Worm (Caenorhabditis elegans) whole organism, L2 larva: ENCODE measurements around the gene F28H6.4.

Source experiments
- R02D3.7 ChIP-seq: fragments of 150-350 bp; optimal IDR thresholded peaks from 2 replicates; lab custom pipeline; 2014; ENCODE audit warnings: missing biosample characterization, missing genetic modification characterization
- ZK546.5 ChIP-seq: sonication (generic microtip); optimal IDR thresholded peaks from 2 replicates; lab custom pipeline; 2017; ENCODE audit warnings: missing biosample characterization, missing genetic modification characterization
- alr-1 ChIP-seq: fragments of 150-350 bp; optimal IDR thresholded peaks from 2 replicates; lab custom pipeline; 2014; ENCODE audit warnings: missing biosample characterization, missing genetic modification characterization
- aly-2 ChIP-seq: fragments of 150-350 bp; optimal IDR thresholded peaks from 2 replicates; lab custom pipeline; 2014; ENCODE audit warnings: missing biosample characterization, missing genetic modification characterization
- blmp-1 ChIP-seq: sonication (generic microtip); optimal IDR thresholded peaks from 2 replicates; lab custom pipeline; 2017; ENCODE audit warnings: missing genetic modification characterization, mild to moderate bottlenecking, missing compliant biosample characterization, antibody characterized with exemption, moderate library complexity; ENCODE audit not compliant: insufficient read depth
- ceh-16 ChIP-seq: fragments of 150-350 bp; optimal IDR thresholded peaks from 2 replicates; lab custom pipeline; 2014; ENCODE audit warnings: missing biosample characterization, missing genetic modification characterization
- ceh-82 ChIP-seq: fragments of 150-350 bp; optimal IDR thresholded peaks from 2 replicates; lab custom pipeline; 2014; ENCODE audit warnings: missing biosample characterization, missing genetic modification characterization
- crh-2 ChIP-seq: sonication (generic microtip); optimal IDR thresholded peaks from 2 replicates; lab custom pipeline; 2017; ENCODE audit warnings: missing biosample characterization, missing genetic modification characterization
- fos-1 ChIP-seq: fragments of 150-350 bp; optimal IDR thresholded peaks from 2 replicates; lab custom pipeline; 2014; ENCODE audit warnings: missing biosample characterization, missing genetic modification characterization
- gmeb-1 ChIP-seq: fragments of 150-350 bp; optimal IDR thresholded peaks from 2 replicates; lab custom pipeline; 2014; ENCODE audit warnings: missing biosample characterization, missing genetic modification characterization
- lin-11 ChIP-seq: fragments of 150-350 bp; sonication (generic microtip); optimal IDR thresholded peaks from 2 replicates; lab custom pipeline; 2014; ENCODE audit warnings: missing biosample characterization, missing genetic modification characterization, inconsistent platforms, mixed read lengths
- lin-13 ChIP-seq: fragments of 150-350 bp; optimal IDR thresholded peaks from 2 replicates; lab custom pipeline; 2014; ENCODE audit warnings: missing biosample characterization, missing genetic modification reagents, missing genetic modification characterization
- lin-39 ChIP-seq: fragments of 150-350 bp; optimal IDR thresholded peaks from 2 replicates; lab custom pipeline; 2014; ENCODE audit warnings: missing biosample characterization, missing genetic modification reagents, missing genetic modification characterization
- lsy-2 ChIP-seq, 2 experiments: fragments of 150-350 bp in 1 of 2; sonication (generic microtip) in 1 of 2; optimal IDR thresholded peaks; 2 replicates each; lab custom pipeline; 2014 to 2017; ENCODE audit warnings: missing biosample characterization in 2 of 2, missing genetic modification characterization in 2 of 2
- mbf-1 ChIP-seq: sonication (generic microtip); optimal IDR thresholded peaks from 2 replicates; lab custom pipeline; 2017; ENCODE audit warnings: missing biosample characterization, missing genetic modification characterization
- nhr-10 ChIP-seq: sonication (generic microtip); optimal IDR thresholded peaks from 2 replicates; lab custom pipeline; 2017; ENCODE audit warnings: missing biosample characterization, missing genetic modification characterization
- nhr-12 ChIP-seq: fragments of 150-350 bp; optimal IDR thresholded peaks from 2 replicates; lab custom pipeline; 2014; ENCODE audit warnings: missing biosample characterization, missing genetic modification characterization
- nhr-129 ChIP-seq: fragments of 150-350 bp; optimal IDR thresholded peaks from 2 replicates; lab custom pipeline; 2014; ENCODE audit warnings: missing biosample characterization, missing genetic modification characterization
- nhr-21 ChIP-seq: fragments of 150-350 bp; optimal IDR thresholded peaks from 2 replicates; lab custom pipeline; 2014; ENCODE audit warnings: missing biosample characterization, missing genetic modification characterization
- nhr-237 ChIP-seq: fragments of 150-350 bp; optimal IDR thresholded peaks from 2 replicates; lab custom pipeline; 2014; ENCODE audit warnings: missing biosample characterization, missing genetic modification characterization
- nhr-25 ChIP-seq: fragments of 150-350 bp; sonication (generic microtip); optimal IDR thresholded peaks from 3 replicates; lab custom pipeline; 2014; ENCODE audit warnings: missing biosample characterization, missing genetic modification characterization
- nhr-6 ChIP-seq: fragments of 150-350 bp; optimal IDR thresholded peaks from 2 replicates; lab custom pipeline; 2014; ENCODE audit warnings: missing biosample characterization, missing genetic modification characterization
- peb-1 ChIP-seq: fragments of 150-350 bp; optimal IDR thresholded peaks from 2 replicates; lab custom pipeline; 2014; ENCODE audit warnings: missing biosample characterization, missing genetic modification characterization
- sem-4 ChIP-seq: fragments of 150-350 bp; optimal IDR thresholded peaks from 2 replicates; lab custom pipeline; 2014; ENCODE audit warnings: missing biosample characterization, missing genetic modification reagents, missing genetic modification characterization
- skn-1 ChIP-seq: sonication (generic microtip); optimal IDR thresholded peaks from 2 replicates; lab custom pipeline; 2017; ENCODE audit warnings: missing biosample characterization, missing genetic modification characterization
- sma-3 ChIP-seq: sonication (generic microtip); optimal IDR thresholded peaks from 2 replicates; lab custom pipeline; 2016; ENCODE audit warnings: missing genetic modification reagents, missing genetic modification characterization, missing compliant biosample characterization
- sma-9 ChIP-seq, 2 experiments: fragments of 150-350 bp in 1 of 2; sonication (generic microtip) in 1 of 2; optimal IDR thresholded peaks; 2 replicates each; lab custom pipeline; 2014 to 2016; ENCODE audit warnings: missing genetic modification characterization in 2 of 2, mild to moderate bottlenecking in 1 of 2, missing biosample characterization in 1 of 2, missing compliant biosample characterization in 1 of 2, missing genetic modification reagents in 1 of 2, moderate library complexity in 1 of 2
- snpc-4 ChIP-seq: fragments of 150-350 bp; optimal IDR thresholded peaks from 2 replicates; lab custom pipeline; 2014; ENCODE audit warnings: missing biosample characterization, missing genetic modification characterization
- unc-55 ChIP-seq: fragments of 150-350 bp; sonication (generic microtip); optimal IDR thresholded peaks from 3 replicates; lab custom pipeline; 2014; ENCODE audit warnings: missing biosample characterization, missing genetic modification reagents, missing genetic modification characterization
- unc-62 ChIP-seq: fragments of 150-350 bp; optimal IDR thresholded peaks from 2 replicates; lab custom pipeline; 2014; ENCODE audit warnings: missing biosample characterization, missing genetic modification reagents, missing genetic modification characterization
- ztf-1 ChIP-seq: fragments of 200-800 bp; sonication (Bioruptor generic); conservative IDR thresholded peaks from 2 replicates; pipeline ENCODE4 v1.3.6; 2022; ENCODE audit warnings: missing genetic modification characterization, missing compliant biosample characterization
- ztf-11 ChIP-seq: sonication (generic microtip); optimal IDR thresholded peaks from 2 replicates; lab custom pipeline; 2017; ENCODE audit warnings: missing biosample characterization, missing genetic modification characterization

The F28H6.4 gene

DNA sequence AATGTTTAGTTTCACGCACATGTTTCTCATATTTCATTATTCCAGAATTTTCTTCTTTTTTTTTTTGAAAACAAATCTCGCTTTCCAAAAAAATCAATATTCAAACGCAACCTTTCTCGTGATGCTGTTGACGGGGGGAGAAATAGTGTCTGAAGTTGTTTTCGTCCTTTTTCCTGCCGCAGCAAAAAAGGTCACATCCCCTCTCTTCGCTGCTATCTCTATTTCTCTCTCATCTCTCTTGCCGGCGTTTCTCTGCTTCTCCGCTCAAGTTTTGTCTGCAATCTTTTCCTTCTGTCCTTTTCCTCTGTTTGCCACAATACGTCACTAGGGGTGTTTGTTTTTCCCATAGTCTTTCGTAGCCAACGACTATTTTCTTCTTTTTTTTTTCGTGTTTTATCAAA lies 19.1 kb downstream of the F28H6.4 start (continued):
- no peak for TF ChIP-seq nhr-10 (tag; lab: Kevin White, UChicago)
- TF ChIP-seq ztf-11 (tag; lab: Kevin White, UChicago): no peak
- peak; percentile 94 for TF ChIP-seq crh-2
- no peak for TF ChIP-seq ceh-16 (tag; lab: Kevin White, UChicago)
- peak; percentile 55 for TF ChIP-seq peb-1 (tag; lab: Kevin White, UChicago)
- no peak for TF ChIP-seq nhr-237 (tag; lab: Kevin White, UChicago)
- peak; percentile 3 for TF ChIP-seq ceh-82
- TF ChIP-seq R02D3.7 (tag; lab: Kevin White, UChicago): no peak
- peak; percentile 43 for TF ChIP-seq blmp-1
- TF ChIP-seq sem-4 (tag; lab: Kevin White, UChicago): peak; percentile 68
- peak; percentile 87 for TF ChIP-seq nhr-25 (tag; lab: Kevin White, UChicago)
- TF ChIP-seq sma-9 (GFP tag; optimal IDR thresholded peaks at IDR 0.05; lab: Kevin White, UChicago): peak; percentile 85
- TF ChIP-seq sma-9 (tag; optimal IDR thresholded peaks at IDR 0.05; lab: Kevin White, UChicago): no peak
- TF ChIP-seq ztf-1 (GFP tag; lab: Robert Waterston, UW): no peak
- TF ChIP-seq nhr-12: no peak
- TF ChIP-seq lin-11 (tag; lab: Kevin White, UChicago): peak; percentile 41
- TF ChIP-seq ZK546.5: no peak
- peak; percentile 8 for TF ChIP-seq snpc-4 (tag; lab: Kevin White, UChicago)
- peak; percentile 70 for TF ChIP-seq unc-55 (GFP tag; lab: Kevin White, UChicago)
- no peak for TF ChIP-seq unc-62 (GFP tag; lab: Kevin White, UChicago)
- peak; percentile 94 for TF ChIP-seq nhr-129

DNA sequence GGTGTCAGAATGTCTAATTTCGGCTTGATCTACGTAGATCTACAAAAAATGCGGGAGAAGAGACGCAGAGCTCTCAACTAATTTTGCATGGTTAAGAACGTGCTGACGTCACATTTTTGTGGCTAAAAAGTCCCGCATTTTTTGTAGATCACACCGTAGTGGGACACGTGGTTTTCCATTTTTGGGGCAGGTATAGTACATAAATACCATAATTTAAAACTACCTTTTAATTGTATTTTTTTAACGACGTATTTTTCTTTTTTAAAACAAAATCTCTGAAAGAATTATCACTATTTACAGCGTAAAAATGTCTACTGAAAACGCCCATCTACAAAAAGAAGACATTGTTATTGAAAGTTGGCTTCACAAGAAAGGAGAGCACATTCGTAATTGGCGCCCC lies 19.7 kb downstream of the F28H6.4 start, which contains the start of gene akt-2:
Gene akt-2, plus strand, starts transcription at position 301 of the 400 bp plus-strand sequence.
- TF ChIP-seq R02D3.7 (tag; lab: Kevin White, UChicago) (no peak), alr-1 (tag; lab: Kevin White, UChicago) (no peak), nhr-21 (tag; lab: Kevin White, UChicago) (no peak), ztf-11 (tag; lab: Kevin White, UChicago) (no peak), unc-62 (GFP tag; lab: Kevin White, UChicago) (no peak), skn-1 (tag; lab: Kevin White, UChicago) (no peak), ceh-82 (no peak), aly-2 (tag; lab: Kevin White, UChicago) (no peak), lsy-2 (tag; optimal IDR thresholded peaks at IDR 0.05; lab: Kevin White, UChicago) (no peak), lin-11 (tag; lab: Kevin White, UChicago) (no peak), peb-1 (tag; lab: Kevin White, UChicago) (no peak), gmeb-1 (tag; lab: Kevin White, UChicago) (no peak)

DNA sequence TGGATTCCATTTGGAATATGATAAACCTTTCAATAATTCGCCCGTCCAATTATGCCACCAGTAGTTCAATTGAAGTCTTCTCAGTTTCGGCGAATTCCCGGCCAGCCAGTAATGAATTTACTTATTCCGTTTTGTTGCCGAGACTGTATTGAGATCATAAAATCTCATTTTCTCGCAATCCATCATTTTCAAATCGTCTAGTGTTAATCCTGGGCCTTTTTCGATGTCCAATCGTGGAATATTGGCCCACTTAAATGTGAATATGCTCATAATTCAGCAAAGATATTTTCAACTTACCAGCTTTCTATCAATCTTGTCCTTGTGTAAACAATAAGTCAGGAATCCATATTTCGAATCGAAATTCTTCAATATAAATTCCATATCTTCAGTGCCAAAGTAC lies 25.0 kb downstream of the F28H6.4 start:
- TF ChIP-seq peb-1 (tag; lab: Kevin White, UChicago) (no peak), sma-3 (no peak)

DNA sequence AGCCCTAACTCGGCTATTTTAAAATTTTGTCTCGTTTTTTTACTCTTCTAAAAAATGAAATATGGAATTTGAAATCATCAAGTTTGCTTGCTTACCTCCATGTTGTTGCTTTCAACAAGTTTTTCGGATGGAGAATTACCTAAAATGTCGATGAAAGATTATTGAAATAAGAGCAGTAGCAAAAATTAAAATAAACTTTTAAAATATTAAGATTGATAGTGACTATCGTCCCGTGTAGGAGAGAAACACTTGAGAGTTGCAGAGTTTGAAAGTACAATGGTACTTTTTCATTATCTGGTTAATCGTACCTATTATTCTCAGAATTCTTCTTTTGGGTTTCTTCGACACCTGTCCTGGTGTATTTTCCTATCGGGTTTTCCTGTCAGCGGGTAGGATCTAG lies 29.2 kb downstream of the F28H6.4 start, which contains the start of gene ceh-90:
Gene ceh-90, minus strand, starts transcription at position 101 of the 400 bp plus-strand sequence.
- no peak for TF ChIP-seq nhr-237 (tag; lab: Kevin White, UChicago)

DNA sequence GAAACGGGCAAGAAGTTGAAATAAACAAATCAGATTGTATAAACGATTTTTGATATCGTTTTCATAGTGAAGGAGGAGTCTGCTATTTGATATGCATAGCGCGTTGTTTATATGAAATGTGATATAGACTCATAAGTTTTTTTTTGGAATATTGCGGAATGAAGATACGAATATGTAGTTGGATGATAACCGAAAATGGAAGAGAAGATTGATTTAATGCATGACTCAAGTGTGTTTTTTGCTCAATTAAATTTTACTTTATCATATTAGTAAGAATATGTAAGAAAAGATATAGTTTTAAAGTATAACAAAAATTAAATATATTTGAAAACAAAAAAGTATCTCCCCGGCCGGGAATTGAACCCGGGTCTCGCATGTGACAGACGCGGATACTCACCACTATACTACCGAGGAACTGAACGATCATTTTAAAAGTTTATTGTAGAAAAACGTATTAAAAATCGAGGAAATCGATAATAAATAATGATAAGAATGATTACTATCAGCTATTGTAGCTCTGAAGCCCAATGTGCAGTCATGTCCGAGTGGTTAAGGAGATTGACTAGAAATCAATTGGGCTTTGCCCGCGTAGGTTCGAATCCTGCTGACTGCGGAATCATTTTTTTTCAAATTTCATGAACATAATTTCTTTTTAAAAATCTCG lies 34.1 kb downstream of the F28H6.4 start, which contains the start of gene lgc-25:
Gene lgc-25, minus strand, starts transcription at position 51 of the 664 bp plus-strand sequence.
- TF ChIP-seq crh-2 (peak; percentile 43), lin-39 (tag; lab: Kevin White, UChicago) (no peak), gmeb-1 (tag; lab: Kevin White, UChicago) (peak; percentile 53), peb-1 (tag; lab: Kevin White, UChicago) (no peak), nhr-21 (tag; lab: Kevin White, UChicago) (peak; percentile 37), nhr-6 (tag; lab: Kevin White, UChicago) (no peak), mbf-1 (no peak), sma-3 (peak; percentile 60), sma-9 (GFP tag; optimal IDR thresholded peaks at IDR 0.05; lab: Kevin White, UChicago) (peak; percentile 43), sma-9 (tag; optimal IDR thresholded peaks at IDR 0.05; lab: Kevin White, UChicago) (no peak), lin-13 (GFP tag; lab: Kevin White, UChicago) (peak; percentile 27), fos-1 (tag; lab: Kevin White, UChicago) (peak; percentile 29)
